Worm (Caenorhabditis elegans): ENCODE data around the gene T21B4.3.

DNA sequence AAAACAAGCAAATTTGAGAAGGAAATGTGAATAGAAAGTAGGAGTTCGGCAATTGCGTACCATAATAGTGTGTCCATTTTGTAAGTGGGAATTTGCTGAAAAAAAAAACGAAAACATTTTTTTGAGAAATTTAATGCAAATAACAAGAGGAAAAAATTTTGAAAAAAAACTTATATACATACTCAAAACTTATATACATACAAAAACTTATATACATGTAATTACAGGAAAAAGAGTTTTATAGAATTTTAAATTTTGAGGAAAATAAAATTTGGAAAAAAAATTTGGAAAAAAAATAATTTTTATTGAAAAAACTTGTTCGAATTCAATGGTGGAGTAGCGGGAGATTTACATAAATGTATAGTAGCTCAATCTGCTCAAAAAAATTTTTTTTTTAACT, 5.9 kb upstream of the T21B4.3 start, which contains the start of gene ador-1:
- TF ChIP-seq pha-4 (tag; optimal IDR thresholded peaks at IDR 0.05) (no peak), unc-55 (GFP tag; optimal IDR thresholded peaks at IDR 0.05) (no peak), pag-3 (tag; optimal IDR thresholded peaks at IDR 0.05; ENCODE audit: borderline replicate concordance) (no peak), Y22D7AL.16 (tag; optimal IDR thresholded peaks at IDR 0.05) (no peak), pqm-1 (tag; optimal IDR thresholded peaks at IDR 0.05) (no peak), ama-1 (optimal IDR thresholded peaks at IDR 0.05) (no peak), F13H6.1 (tag; optimal IDR thresholded peaks at IDR 0.05) (no peak), ceh-24 (tag; optimal IDR thresholded peaks at IDR 0.05) (no peak), C08G9.2 (tag; optimal IDR thresholded peaks at IDR 0.05) (no peak), pat-9 (tag; optimal IDR thresholded peaks at IDR 0.05) (no peak)
